Worm (Caenorhabditis elegans) whole organism, young adult: ENCODE results near the gene F59A1.12.

Source experiments
- F49E8.2 ChIP-seq: sonication (generic microtip); optimal IDR thresholded peaks from 3 replicates; lab custom pipeline; 2017; ENCODE audit warnings: missing genetic modification characterization, mild to moderate bottlenecking, missing compliant biosample characterization, antibody characterized with exemption, moderate library complexity; ENCODE audit not compliant: insufficient read depth
- K11D2.4 ChIP-seq: fragments of 200-800 bp; sonication (Bioruptor generic); IDR thresholded peaks from 2 replicates; pipeline ENCODE4 v1.3.6; 2022; ENCODE audit warnings: missing genetic modification reagents, missing genetic modification characterization, missing compliant biosample characterization
- T07F8.4 ChIP-seq: sonication (generic microtip); optimal IDR thresholded peaks from 2 replicates; lab custom pipeline; 2016; ENCODE audit warnings: mild to moderate bottlenecking, missing genetic modification characterization, moderate library complexity, missing compliant biosample characterization
- T26A5.8 ChIP-seq: sonication (generic microtip); optimal IDR thresholded peaks from 2 replicates; lab custom pipeline; 2016; ENCODE audit warnings: missing genetic modification characterization, missing compliant biosample characterization
- ama-1 ChIP-seq, 3 experiments: fragments of 150-350 bp in 1 of 3; sonication (generic microtip) in 2 of 3; optimal IDR thresholded peaks; 2 replicates each; lab custom pipeline; 2014 to 2018; ENCODE audit warnings: missing biosample characterization in 2 of 3, missing genetic modification characterization in 2 of 3, missing genetic modification reagents in 2 of 3
- atf-7 ChIP-seq: sonication (generic microtip); optimal IDR thresholded peaks from 2 replicates; lab custom pipeline; 2017; ENCODE audit warnings: mild to moderate bottlenecking, missing genetic modification characterization, missing compliant biosample characterization
- chd-7 ChIP-seq: sonication (generic microtip); optimal IDR thresholded peaks from 2 replicates; lab custom pipeline; 2016; ENCODE audit warnings: mild to moderate bottlenecking, missing genetic modification characterization, moderate library complexity, missing compliant biosample characterization
- dpl-1 ChIP-seq: fragments of 150-350 bp; optimal IDR thresholded peaks from 2 replicates; lab custom pipeline; 2014; ENCODE audit warnings: missing biosample characterization, missing genetic modification reagents, missing genetic modification characterization
- hlh-12 ChIP-seq: sonication (generic microtip); optimal IDR thresholded peaks from 2 replicates; lab custom pipeline; 2016; ENCODE audit warnings: missing genetic modification characterization, missing compliant biosample characterization
- hsf-1 ChIP-seq: fragments of 200-800 bp; sonication (Bioruptor generic); IDR thresholded peaks from 2 replicates; pipeline ENCODE4 v1.3.6; 2022; ENCODE audit warnings: missing genetic modification reagents, missing genetic modification characterization, missing compliant biosample characterization
- lag-1 ChIP-seq: fragments of 200-800 bp; sonication (Bioruptor generic); IDR thresholded peaks from 2 replicates; pipeline ENCODE4 v1.3.6; 2022; ENCODE audit warnings: missing genetic modification reagents, missing genetic modification characterization, missing compliant biosample characterization
- madf-10 ChIP-seq: sonication (generic microtip); optimal IDR thresholded peaks from 2 replicates; lab custom pipeline; 2016; ENCODE audit warnings: mild to moderate bottlenecking, missing genetic modification characterization, missing compliant biosample characterization
- mxl-1 ChIP-seq: sonication (generic microtip); optimal IDR thresholded peaks from 2 replicates; lab custom pipeline; 2016; ENCODE audit warnings: missing genetic modification characterization, missing compliant biosample characterization
- unc-130 ChIP-seq: sonication (generic microtip); optimal IDR thresholded peaks from 2 replicates; lab custom pipeline; 2016; ENCODE audit warnings: missing genetic modification reagents, missing genetic modification characterization, missing compliant biosample characterization

DNA sequence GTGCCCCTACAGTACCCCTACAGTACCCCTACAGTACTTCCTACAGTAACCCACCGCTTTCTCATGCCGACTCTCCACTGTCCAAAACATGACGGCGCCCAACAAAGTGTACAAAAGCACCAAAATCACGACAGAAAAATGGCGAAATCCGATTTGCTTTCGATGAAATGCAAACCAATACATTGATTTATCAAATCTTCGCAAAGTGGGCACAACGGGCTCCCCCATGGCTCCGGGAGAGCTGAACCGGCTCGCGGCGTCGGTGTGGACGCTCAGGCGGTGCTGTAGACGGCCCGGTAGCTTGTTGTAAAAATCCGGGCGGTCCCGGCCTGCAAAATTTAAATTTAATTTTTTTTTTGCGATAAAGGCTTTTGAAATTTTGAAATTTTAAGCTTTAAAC lies 44.8 kb upstream of the F59A1.12 start:
- no peak for TF ChIP-seq mxl-1 (tag; lab: Kevin White, UChicago)
- no peak for TF ChIP-seq unc-130
- TF ChIP-seq ama-1 (optimal IDR thresholded peaks at IDR 0.05; lab: Kevin White, UChicago) = no peak
- no peak for TF ChIP-seq ama-1 (GFP tag; optimal IDR thresholded peaks at IDR 0.05; lab: Kevin White, UChicago)
- TF ChIP-seq T07F8.4 (tag; lab: Kevin White, UChicago) = no peak
- TF ChIP-seq F49E8.2 (tag; lab: Kevin White, UChicago) = no peak
- no peak for TF ChIP-seq hsf-1 (GFP tag; lab: Robert Waterston, UW)
- TF ChIP-seq K11D2.4 (GFP tag; lab: Robert Waterston, UW) = no peak
- no peak for TF ChIP-seq hlh-12 (tag; lab: Kevin White, UChicago)
- TF ChIP-seq atf-7 (tag; lab: Kevin White, UChicago) = no peak
- TF ChIP-seq chd-7 (tag; lab: Kevin White, UChicago) = no peak
- TF ChIP-seq dpl-1 = no peak
- no peak for TF ChIP-seq T26A5.8 (tag; lab: Kevin White, UChicago)
- no peak for TF ChIP-seq madf-10 (tag; lab: Kevin White, UChicago)
- TF ChIP-seq lag-1 (GFP tag; lab: Robert Waterston, UW) = no peak
